Fruit fly (Drosophila melanogaster): ENCODE measurements around the gene CG5334.

DNA sequence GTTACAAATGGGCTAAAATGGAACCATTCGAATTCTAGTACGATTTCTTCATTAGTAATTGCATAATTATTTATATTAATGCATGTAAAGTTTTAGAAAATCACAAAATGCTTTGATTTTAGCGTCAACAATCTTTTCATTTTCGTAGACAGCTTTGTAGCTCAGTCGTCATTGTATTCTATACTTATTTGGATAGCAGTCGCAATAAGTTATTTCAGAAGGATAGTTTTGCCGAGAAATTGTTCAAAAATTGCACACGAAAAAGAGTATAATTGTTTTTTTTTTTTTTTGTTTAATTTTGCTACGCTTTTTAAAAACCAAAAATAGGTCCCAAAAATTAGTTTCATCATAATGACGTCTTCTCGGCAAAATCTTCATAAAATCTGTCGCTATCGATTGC lies at the start of gene CG5334:
- TF ChIP-seq CG3032 (tag; optimal IDR thresholded peaks at IDR 0.05): no peak
- TF ChIP-seq Blimp-1 (GFP tag; optimal IDR thresholded peaks at IDR 0.05): no peak
- no peak for TF ChIP-seq Gug (GFP tag; IDR thresholded peaks at IDR 0.05)
- no peak for TF ChIP-seq Sox102F (GFP tag; optimal IDR thresholded peaks at IDR 0.05)
- TF ChIP-seq Eip78C (GFP tag): no peak
- no peak for TF ChIP-seq Hr39 (GFP tag; optimal IDR thresholded peaks at IDR 0.05)
- TF ChIP-seq CG3919 (GFP tag; optimal IDR thresholded peaks at IDR 0.05): no peak
- no peak for TF ChIP-seq Met (GFP tag; optimal IDR thresholded peaks at IDR 0.05)
